Worm (Caenorhabditis elegans) whole organism, L3 larva: ENCODE results near the gene R04F11.3.

Experiments
- ceh-28 ChIP-seq: fragments of 150-350 bp; optimal IDR thresholded peaks from 2 replicates; lab custom pipeline; 2014; ENCODE audit warnings: missing biosample characterization, missing genetic modification reagents, missing genetic modification characterization
- egl-5 ChIP-seq: fragments of 150-350 bp; optimal IDR thresholded peaks from 2 replicates; lab custom pipeline; 2017; ENCODE audit warnings: missing biosample characterization, missing genetic modification reagents, missing genetic modification characterization, inconsistent platforms
- elt-1 ChIP-seq: fragments of 150-350 bp; optimal IDR thresholded peaks from 2 replicates; lab custom pipeline; 2014; ENCODE audit warnings: missing biosample characterization, missing genetic modification characterization
- nhr-25 ChIP-seq: sonication (generic microtip); optimal IDR thresholded peaks from 2 replicates; lab custom pipeline; 2017; ENCODE audit warnings: missing biosample characterization, missing genetic modification characterization
- unc-39 ChIP-seq: sonication (generic microtip); optimal IDR thresholded peaks from 4 replicates; lab custom pipeline; 2017; ENCODE audit warnings: missing biosample characterization, missing genetic modification characterization

DNA sequence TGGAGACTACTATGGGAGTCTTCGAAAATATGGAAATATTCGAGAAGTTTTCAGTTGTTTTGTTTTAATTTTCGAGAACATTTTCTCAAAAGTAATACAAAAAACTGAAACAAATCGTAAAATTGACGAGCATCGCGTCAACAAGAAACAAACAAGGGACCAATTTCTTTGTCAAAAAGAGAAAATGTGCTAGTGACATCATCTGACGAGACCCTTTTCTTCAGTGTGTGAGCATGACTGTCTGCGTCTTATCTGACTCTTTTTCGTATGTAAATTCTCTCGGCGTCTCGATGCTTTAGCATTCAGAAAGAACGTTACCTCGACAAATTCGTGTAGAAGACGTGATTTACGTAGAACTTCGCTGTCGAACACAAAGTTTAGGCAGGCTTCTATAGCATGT, 29.3 kb downstream of the R04F11.3 start:
- TF ChIP-seq unc-39 (no peak), elt-1 (no peak), nhr-25 (no peak), ceh-28 (tag; lab: Kevin White, UChicago) (no peak), egl-5 (tag; lab: Kevin White, UChicago) (no peak)
